Worm (Caenorhabditis elegans) whole organism, midembryonic: ENCODE measurements around the gene F57F5.3.

Source experiments
- T22C8.4 ChIP-seq: fragments of 200-800 bp; sonication (Bioruptor generic); IDR thresholded peaks from 2 replicates; pipeline ENCODE4 v1.3.6; 2022; ENCODE audit warnings: missing genetic modification characterization, missing compliant biosample characterization
- cog-1 ChIP-seq: sonication (generic microtip); optimal IDR thresholded peaks from 2 replicates; lab custom pipeline; 2016; ENCODE audit warnings: missing genetic modification characterization, missing compliant biosample characterization
- med-1 ChIP-seq: sonication (generic microtip); optimal IDR thresholded peaks from 2 replicates; lab custom pipeline; 2017; ENCODE audit warnings: missing genetic modification characterization, mild to moderate bottlenecking, missing compliant biosample characterization, antibody characterized with exemption, missing genetic modification reagents; ENCODE audit not compliant: insufficient read depth
- tab-1 ChIP-seq: fragments of 200-800 bp; sonication (Bioruptor generic); IDR thresholded peaks from 2 replicates; pipeline ENCODE4 v1.3.6; 2022; ENCODE audit warnings: missing genetic modification characterization, missing compliant biosample characterization
- ztf-29 ChIP-seq: fragments of 200-800 bp; sonication (Bioruptor generic); IDR thresholded peaks from 2 replicates; pipeline ENCODE4 v1.3.6; 2022; ENCODE audit warnings: missing genetic modification reagents, missing genetic modification characterization, missing compliant biosample characterization

- TF ChIP-seq tab-1 (GFP tag; lab: Robert Waterston, UW) (no peak), cog-1 (tag; lab: Kevin White, UChicago) (no peak), med-1 (GFP tag; lab: Kevin White, UChicago) (no peak), ztf-29 (GFP tag; lab: Robert Waterston, UW) (no peak), T22C8.4 (GFP tag; lab: Robert Waterston, UW) (no peak)
Observed at ce11 chrV:11960831-11961190, 45.6 kb downstream of the F57F5.3 start.
